Fruit fly (Drosophila melanogaster) whole organism, prepupa: ENCODE data around the gene CG17292.
A peak's percentile ranks its signal among the peaks of the same experiment; 100 is the strongest.

Source experiments
- CG11294 ChIP-seq: fragments of 200-800 bp; sonication (Bioruptor generic); IDR thresholded peaks from 2 replicates; pipeline ENCODE4 v1.3.6; 2022; ENCODE audit warnings: missing biosample characterization, missing genetic modification characterization
- CG15336 ChIP-seq: fragments of 200-800 bp; sonication (Bioruptor generic); IDR thresholded peaks from 2 replicates; pipeline ENCODE4 v1.3.6; 2022; ENCODE audit warnings: missing biosample characterization, missing genetic modification characterization
- CG3032 ChIP-seq: fragments of 200-800 bp; optimal IDR thresholded peaks from 2 replicates; lab custom pipeline; 2019; ENCODE audit warnings: missing biosample characterization, mild to moderate bottlenecking, missing genetic modification characterization, moderate library complexity
- CG32006 ChIP-seq: fragments of 200-800 bp; sonication (Bioruptor generic); optimal IDR thresholded peaks from 3 replicates; lab custom pipeline; 2017; ENCODE audit warnings: missing biosample characterization, mild to moderate bottlenecking, missing genetic modification characterization
- CG4318 ChIP-seq: fragments of 200-800 bp; sonication (Bioruptor generic); optimal IDR thresholded peaks from 3 replicates; lab custom pipeline; 2017; ENCODE audit warnings: missing biosample characterization, mild to moderate bottlenecking, missing genetic modification characterization
- CG6854 ChIP-seq: fragments of 200-800 bp; sonication (Bioruptor generic); optimal IDR thresholded peaks from 2 replicates; lab custom pipeline; 2017; ENCODE audit warnings: missing biosample characterization, mild to moderate bottlenecking, missing genetic modification characterization
- CG8119 ChIP-seq: fragments of 200-800 bp; sonication (Bioruptor generic); IDR thresholded peaks from 3 replicates; pipeline ENCODE4 v1.3.6; 2022; ENCODE audit warnings: missing biosample characterization, missing genetic modification characterization
- Eip78C ChIP-seq: fragments of 200-800 bp; sonication (Bioruptor generic); peaks from one replicate; lab custom pipeline; 2016; ENCODE audit warnings: missing biosample characterization, missing genetic modification characterization
- Ets21C ChIP-seq: fragments of 200-800 bp; sonication (Bioruptor generic); optimal IDR thresholded peaks from 3 replicates; lab custom pipeline; 2016; ENCODE audit warnings: missing biosample characterization, missing genetic modification characterization
- Sox14 ChIP-seq: fragments of 200-800 bp; sonication (Bioruptor generic); optimal IDR thresholded peaks from 3 replicates; lab custom pipeline; 2016; ENCODE audit warnings: missing biosample characterization, missing genetic modification characterization

DNA sequence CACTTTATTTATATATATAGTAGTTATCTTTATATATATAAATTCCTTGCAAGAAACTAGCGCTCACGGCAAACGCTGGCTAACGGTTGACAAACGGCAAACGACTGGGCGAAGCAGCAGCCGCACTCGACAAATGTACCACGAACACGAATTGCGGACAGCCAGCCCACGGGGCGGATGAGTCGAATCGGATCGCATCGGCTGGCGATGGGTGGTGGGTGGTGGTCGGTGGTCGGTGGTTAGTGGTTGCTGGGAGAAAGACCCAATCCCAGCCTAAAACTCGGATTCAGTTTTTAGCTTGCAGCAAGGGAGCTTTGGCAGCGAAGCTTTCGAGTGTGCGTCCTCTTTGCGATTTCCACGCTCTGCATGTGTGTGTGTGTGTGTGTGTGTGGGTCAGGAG, 45.1 kb upstream of the CG17292 start, which contains the start of gene CG7781:
- no peak for TF ChIP-seq Sox14 (GFP tag; lab: Kevin White, UChicago)
- no peak for TF ChIP-seq CG4318 (GFP tag; lab: Kevin White, UChicago)
- no peak for TF ChIP-seq CG11294 (GFP tag; lab: Robert Waterston, UW)
- TF ChIP-seq CG6854 = no peak
- no peak for TF ChIP-seq Eip78C
- no peak for TF ChIP-seq CG32006 (GFP tag; lab: Kevin White, UChicago)
- TF ChIP-seq CG8119 (GFP tag; lab: Robert Waterston, UW) = 0 out of 3 replicates have a peak, but pooled peaks have one; percentile 13
- peak; percentile 37; the same call in 1 of the 2 replicates for TF ChIP-seq CG15336 (GFP tag; lab: Robert Waterston, UW)
- no peak for TF ChIP-seq Ets21C
- TF ChIP-seq CG3032 (tag; lab: Kevin White, UChicago) = no peak
